Worm (Caenorhabditis elegans) whole organism, mixed stage, embryonic: ENCODE results near the gene Y69H2.10.

Source experiments
- ceh-39 ChIP-seq: fragments of 150-350 bp; optimal IDR thresholded peaks from 2 replicates; lab custom pipeline; 2014; ENCODE audit warnings: missing biosample characterization, missing genetic modification characterization
- elt-3 ChIP-seq: fragments of 150-350 bp; optimal IDR thresholded peaks from 2 replicates; lab custom pipeline; 2014; ENCODE audit warnings: missing biosample characterization, missing genetic modification characterization
- flh-1 ChIP-seq: fragments of 200-800 bp; sonication (Bioruptor generic); optimal IDR thresholded peaks from 2 replicates; lab custom pipeline; 2018; ENCODE audit warnings: mild to moderate bottlenecking, missing genetic modification characterization, moderate library complexity, missing compliant biosample characterization
- lin-13 ChIP-seq: fragments of 150-350 bp; optimal IDR thresholded peaks from 2 replicates; lab custom pipeline; 2014; ENCODE audit warnings: missing biosample characterization, missing genetic modification characterization
- lsy-2 ChIP-seq: fragments of 150-350 bp; optimal IDR thresholded peaks from 2 replicates; lab custom pipeline; 2014; ENCODE audit warnings: missing biosample characterization, missing genetic modification characterization
- pha-4 ChIP-seq: fragments of 150-350 bp; optimal IDR thresholded peaks from 2 replicates; lab custom pipeline; 2018; ENCODE audit warnings: missing biosample characterization, missing genetic modification reagents, missing genetic modification characterization
- sem-2 ChIP-seq: fragments of 200-800 bp; sonication (Bioruptor generic); optimal IDR thresholded peaks from 2 replicates; lab custom pipeline; 2018; ENCODE audit warnings: mild to moderate bottlenecking, missing genetic modification characterization, missing compliant biosample characterization
- snpc-4 ChIP-seq: fragments of 150-350 bp; optimal IDR thresholded peaks from 2 replicates; lab custom pipeline; 2014; ENCODE audit warnings: missing biosample characterization, missing genetic modification characterization
- unc-39 ChIP-seq: fragments of 150-350 bp; optimal IDR thresholded peaks from 2 replicates; lab custom pipeline; 2014; ENCODE audit warnings: missing biosample characterization, missing genetic modification characterization
- unc-62 ChIP-seq: fragments of 150-350 bp; optimal IDR thresholded peaks from 2 replicates; lab custom pipeline; 2014; ENCODE audit warnings: missing biosample characterization, missing genetic modification reagents, missing genetic modification characterization
- ztf-11 ChIP-seq: fragments of 150-350 bp; optimal IDR thresholded peaks from 2 replicates; lab custom pipeline; 2014; ENCODE audit warnings: missing biosample characterization, missing genetic modification characterization

DNA sequence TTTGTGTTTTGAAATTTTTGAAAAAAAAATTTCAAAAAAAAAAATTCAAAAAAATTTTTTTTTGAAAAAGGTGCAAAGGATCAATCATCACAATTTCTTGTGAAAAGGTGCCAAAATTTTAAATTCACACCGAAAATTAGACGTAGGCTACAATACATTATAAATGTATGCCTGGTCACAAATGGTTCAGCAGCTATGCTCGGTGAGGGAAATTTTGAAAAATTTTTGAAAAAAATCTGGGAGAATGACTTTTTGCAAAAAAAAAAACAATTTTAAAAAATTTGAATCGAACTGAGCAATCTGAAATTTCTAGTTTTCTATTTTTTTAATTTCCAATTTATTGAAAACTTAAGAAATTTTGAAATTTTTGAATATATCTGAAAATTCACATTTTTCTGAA is 33.9 kb upstream of the Y69H2.10 start, which contains the start of gene egas-3:
- no peak for TF ChIP-seq lin-13 (tag; lab: Kevin White, UChicago)
- TF ChIP-seq sem-2: no peak
- TF ChIP-seq ceh-39: no peak
- no peak for TF ChIP-seq unc-39 (tag; lab: Kevin White, UChicago)
- TF ChIP-seq unc-62 (GFP tag; lab: Kevin White, UChicago): no peak
- TF ChIP-seq lsy-2: no peak
- no peak for TF ChIP-seq elt-3 (tag; lab: Kevin White, UChicago)
- TF ChIP-seq ztf-11: no peak
- TF ChIP-seq pha-4: no peak
- no peak for TF ChIP-seq snpc-4 (tag; lab: Kevin White, UChicago)
- TF ChIP-seq flh-1 (GFP tag; lab: Kevin White, UChicago): no peak
